Fruit fly (Drosophila melanogaster): ENCODE results near the gene U2af38.
A peak's percentile ranks its signal among the peaks of the same experiment; 100 is the strongest.

Gene U2af38

DNA sequence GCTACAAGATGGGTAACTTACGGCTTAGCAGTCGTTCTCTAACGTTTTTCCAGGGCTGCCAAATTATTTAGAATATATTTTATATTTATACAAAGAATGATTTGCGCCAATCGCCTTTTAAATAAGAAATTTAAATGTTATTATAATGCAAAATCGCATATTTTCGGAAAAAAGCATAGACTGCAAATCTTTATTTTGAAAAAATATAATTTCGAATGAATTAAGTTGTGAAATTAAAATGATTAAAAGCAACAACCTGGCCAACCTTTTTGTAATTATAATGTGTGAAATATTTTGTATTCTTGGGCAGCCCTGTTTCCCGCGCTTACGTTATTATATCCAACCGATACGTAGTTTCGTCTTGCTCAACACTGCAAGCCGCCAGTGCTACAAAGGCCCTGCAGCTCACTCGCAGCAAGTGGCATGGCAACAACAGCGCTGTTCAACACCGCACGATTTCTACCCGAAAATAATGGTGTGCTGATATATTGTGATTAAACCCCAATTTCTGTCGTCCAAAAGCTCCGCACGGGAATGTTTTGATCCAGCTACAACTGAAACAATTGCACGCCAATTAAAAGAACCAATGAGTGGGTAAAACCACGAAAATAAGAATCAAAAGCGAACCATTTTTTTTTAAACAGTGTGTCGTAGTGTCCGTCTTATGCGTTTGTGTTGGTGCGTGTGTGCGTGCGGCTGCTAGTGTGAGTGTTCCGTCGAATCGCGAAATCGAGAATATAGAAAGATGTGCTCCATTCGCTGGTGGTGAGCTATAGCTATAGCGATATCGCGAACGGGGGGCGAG, 3.2 kb upstream of the U2af38 start, which contains the start of gene Pi3K21B (continued):
- TF ChIP-seq stwl (tag; optimal IDR thresholded peaks at IDR 0.05) (peak; percentile 93), eve (GFP tag; optimal IDR thresholded peaks at IDR 0.05) (no peak), aop (GFP tag; IDR thresholded peaks at IDR 0.05) (peak; percentile 57), CG17186 (GFP tag; optimal IDR thresholded peaks at IDR 0.05) (peak; percentile 87), jumu (GFP tag; optimal IDR thresholded peaks at IDR 0.05) (peak; percentile 93), sug (tag; optimal IDR thresholded peaks at IDR 0.05) (peak; percentile 92), CG1647 (GFP tag; optimal IDR thresholded peaks at IDR 0.05) (peak; percentile 95), CG30403 (GFP tag; optimal IDR thresholded peaks at IDR 0.05) (peak; percentile 96), CG43689 (GFP tag; IDR thresholded peaks at IDR 0.05) (no peak; the same call in none of the 2 replicates), ap (GFP tag; IDR thresholded peaks at IDR 0.05) (peak; percentile 78), CrebB (tag; optimal IDR thresholded peaks at IDR 0.05) (peak; percentile 66), CG8478 (optimal IDR thresholded peaks at IDR 0.05) (peak; percentile 78), CkIIα-i1 (GFP tag; IDR thresholded peaks at IDR 0.05) (no peak), CG2202 (tag; optimal IDR thresholded peaks at IDR 0.05) (peak; percentile 62), Usf (GFP tag; optimal IDR thresholded peaks at IDR 0.05) (peak; percentile 80), CG14860 (GFP tag; IDR thresholded peaks at IDR 0.05; ENCODE audit: partially characterized antibody) (no peak), row (GFP tag; IDR thresholded peaks at IDR 0.05) (peak; percentile 86), crc (GFP tag; optimal IDR thresholded peaks at IDR 0.05) (peak; percentile 77), az2 (GFP tag; optimal IDR thresholded peaks at IDR 0.05) (peak; percentile 87), Hr51 (GFP tag; optimal IDR thresholded peaks at IDR 0.05) (peak; percentile 87 to 94), CG4820 (GFP tag; optimal IDR thresholded peaks at IDR 0.05) (peak; percentile 88), CG30020 (tag; optimal IDR thresholded peaks at IDR 0.05) (peak; percentile 75), croc (GFP tag; conservative IDR thresholded peaks at IDR 0.05) (peak; percentile 67), sqz (GFP tag; optimal IDR thresholded peaks at IDR 0.05) (peak; percentile 92), NfI (GFP tag; optimal IDR thresholded peaks at IDR 0.05) (peak; percentile 92), Sox100B (GFP tag; optimal IDR thresholded peaks at IDR 0.05) (peak; percentile 90), dati (GFP tag; IDR thresholded peaks at IDR 0.05) (0 out of 2 replicates have a peak, but pooled peaks have one; percentile 13), btn (GFP tag; optimal IDR thresholded peaks at IDR 0.05) (peak; percentile 69), Lhr (GFP tag; optimal IDR thresholded peaks at IDR 0.05) (peak; percentile 60), Antp (GFP tag; optimal IDR thresholded peaks at IDR 0.05) (peak; percentile 97), CG9609 (GFP tag; optimal IDR thresholded peaks at IDR 0.05) (peak; percentile 92), CG18764 (GFP tag; optimal IDR thresholded peaks at IDR 0.05) (peak; percentile 81), z (GFP tag; IDR thresholded peaks at IDR 0.05) (no peak), exex (tag; optimal IDR thresholded peaks at IDR 0.05) (peak; percentile 46), CG15011 (GFP tag; optimal IDR thresholded peaks at IDR 0.05) (peak; percentile 83), CG17568 (GFP tag; optimal IDR thresholded peaks at IDR 0.05) (peak; percentile 2), Dad (GFP tag; optimal IDR thresholded peaks at IDR 0.05) (peak; percentile 92), CG31441 (GFP tag; IDR thresholded peaks at IDR 0.05) (peak; percentile 87), fd102C (GFP tag; optimal IDR thresholded peaks at IDR 0.05) (no peak), Atf3 (GFP tag; optimal IDR thresholded peaks at IDR 0.05) (peak; percentile 86), CG12104 (GFP tag; optimal IDR thresholded peaks at IDR 0.05) (peak; percentile 89), Bgb (GFP tag; IDR thresholded peaks at IDR 0.05; ENCODE audit: partially characterized antibody) (peak; percentile 26; the same call in 1 of the 2 replicates), gcm (GFP tag; optimal IDR thresholded peaks at IDR 0.05) (peak; percentile 74), yki (optimal IDR thresholded peaks at IDR 0.05) (no peak), inv (GFP tag; IDR thresholded peaks at IDR 0.05; ENCODE audit: partially characterized antibody) (no peak), CG10959 (GFP tag; IDR thresholded peaks at IDR 0.05) (peak; percentile 78), salm (tag; optimal IDR thresholded peaks at IDR 0.05) (peak; percentile 60), CG9817 (tag; optimal IDR thresholded peaks at IDR 0.05) (peak; percentile 93), C15 (GFP tag; IDR thresholded peaks at IDR 0.05) (peak; percentile 46; the same call in 1 of the 3 replicates), CG3847 (GFP tag; IDR thresholded peaks at IDR 0.05) (peak; percentile 93)
